Fruit fly (Drosophila melanogaster): Measurements from ENCODE around the gene ValRS-m.

DNA sequence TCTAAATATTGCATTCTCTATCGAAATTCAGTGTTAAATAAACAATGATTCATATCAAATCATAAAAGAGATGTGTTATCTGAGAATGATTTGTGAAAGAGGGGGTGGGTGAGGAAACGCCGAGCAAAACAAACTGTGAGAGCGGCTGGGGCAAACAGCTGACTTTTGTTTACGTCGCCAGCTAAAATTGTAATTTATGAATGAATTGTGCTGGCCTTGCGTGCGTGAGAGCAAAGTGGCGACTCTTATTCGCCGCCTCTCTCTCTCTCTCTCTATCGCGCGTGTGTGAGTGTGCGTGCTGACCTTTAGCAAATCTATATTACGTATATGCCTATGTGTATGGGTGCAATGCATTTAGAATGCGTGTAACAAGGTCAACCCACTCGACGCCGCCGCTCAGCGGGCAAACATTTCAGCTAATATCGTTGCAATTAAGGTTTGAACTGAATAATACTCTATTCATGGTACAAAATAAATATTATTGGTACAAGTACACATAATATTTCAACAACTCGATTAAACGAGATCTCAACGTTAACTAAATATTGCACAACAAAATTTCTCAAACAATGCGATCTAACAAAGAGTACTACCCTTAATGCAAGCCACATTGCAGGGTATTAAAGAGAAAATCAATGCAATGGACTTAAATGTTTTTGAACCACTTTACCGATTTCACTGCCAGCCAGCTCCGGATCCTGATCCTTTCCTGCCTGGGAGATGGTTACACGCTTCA is 14.3 kb upstream of the ValRS-m start:
- TF ChIP-seq CG8478 (optimal IDR thresholded peaks at IDR 0.05) (no peak), CTCF (optimal IDR thresholded peaks at IDR 0.05) (no peak)
